Worm (Caenorhabditis elegans): ENCODE data around the gene F59C12.3.
A peak's percentile ranks its signal among the peaks of the same experiment; 100 is the strongest.

Gene F59C12.3

ce11 chrX:16614094-16614493, 4.8 kb upstream of the F59C12.3 start:
- TF ChIP-seq peb-1 (tag; optimal IDR thresholded peaks at IDR 0.05) (no peak), ceh-16 (tag; optimal IDR thresholded peaks at IDR 0.05) (no peak), ztf-1 (GFP tag; conservative IDR thresholded peaks at IDR 0.05) (no peak), R02D3.7 (tag; optimal IDR thresholded peaks at IDR 0.05) (no peak), egl-27 (tag; optimal IDR thresholded peaks at IDR 0.05) (no peak), unc-62 (GFP tag; optimal IDR thresholded peaks at IDR 0.05) (no peak), C34F6.9 (tag; optimal IDR thresholded peaks at IDR 0.05) (no peak), mab-5 (tag; optimal IDR thresholded peaks at IDR 0.05) (no peak), nhr-237 (tag; optimal IDR thresholded peaks at IDR 0.05) (no peak), unc-39 (tag; optimal IDR thresholded peaks at IDR 0.05) (no peak), blmp-1 (tag; optimal IDR thresholded peaks at IDR 0.05; ENCODE audit: insufficient read depth) (no peak), ztf-11 (tag; optimal IDR thresholded peaks at IDR 0.05) (no peak), unc-55 (GFP tag; optimal IDR thresholded peaks at IDR 0.05) (no peak), lin-11 (tag; optimal IDR thresholded peaks at IDR 0.05) (no peak), nhr-129 (tag; optimal IDR thresholded peaks at IDR 0.05) (no peak)

ce11 chrX:16613266-16613665, 3.9 kb upstream of the F59C12.3 start, which contains the start of gene ain-1:
Gene ain-1 (plus strand): TSS chrX:16613451.
- TF ChIP-seq mdl-1 (tag; optimal IDR thresholded peaks at IDR 0.05) (no peak), fos-1 (tag; optimal IDR thresholded peaks at IDR 0.05) (peak; percentile 7)

ce11 chrX:16612293-16612946, 3.1 kb upstream of the F59C12.3 start:
- peak; percentile 97 for TF ChIP-seq nhr-21 (tag; optimal IDR thresholded peaks at IDR 0.05)
- TF ChIP-seq sma-9 (GFP tag; optimal IDR thresholded peaks at IDR 0.05) = peak; percentile 92
- TF ChIP-seq sma-9 (tag; optimal IDR thresholded peaks at IDR 0.05) = no peak
- TF ChIP-seq egl-27 (tag; optimal IDR thresholded peaks at IDR 0.05) = peak; percentile 97
- peak; percentile 76 to 91 for TF ChIP-seq lsy-2 (tag; optimal IDR thresholded peaks at IDR 0.05)
- TF ChIP-seq peb-1 (tag; optimal IDR thresholded peaks at IDR 0.05) = no peak
- TF ChIP-seq unc-39 (tag; optimal IDR thresholded peaks at IDR 0.05) = peak; percentile 67
- peak; percentile 96 for TF ChIP-seq nhr-25 (tag; optimal IDR thresholded peaks at IDR 0.05)
- peak; percentile 89 for TF ChIP-seq fos-1 (tag; optimal IDR thresholded peaks at IDR 0.05)
- TF ChIP-seq elt-3 (tag; optimal IDR thresholded peaks at IDR 0.05) = no peak
- no peak for TF ChIP-seq ZK546.5 (tag; optimal IDR thresholded peaks at IDR 0.05)
- TF ChIP-seq ceh-82 (tag; optimal IDR thresholded peaks at IDR 0.05) = peak; percentile 49
- TF ChIP-seq R02D3.7 (tag; optimal IDR thresholded peaks at IDR 0.05) = no peak
- TF ChIP-seq ztf-11 (tag; optimal IDR thresholded peaks at IDR 0.05) = no peak
- peak; percentile 87 for TF ChIP-seq lin-39 (tag; optimal IDR thresholded peaks at IDR 0.05)
- TF ChIP-seq lin-13 (GFP tag; optimal IDR thresholded peaks at IDR 0.05) = peak; percentile 94
- TF ChIP-seq C34F6.9 (tag; optimal IDR thresholded peaks at IDR 0.05) = peak; percentile 96
- TF ChIP-seq crh-2 (tag; optimal IDR thresholded peaks at IDR 0.05) = peak; percentile 96
- TF ChIP-seq ceh-16 (tag; optimal IDR thresholded peaks at IDR 0.05) = peak; percentile 59
- no peak for TF ChIP-seq alr-1 (tag; optimal IDR thresholded peaks at IDR 0.05)
- no peak for TF ChIP-seq ama-1 (optimal IDR thresholded peaks at IDR 0.05)
- TF ChIP-seq elt-1 (tag; optimal IDR thresholded peaks at IDR 0.05) = no peak
- TF ChIP-seq unc-55 (GFP tag; optimal IDR thresholded peaks at IDR 0.05) = peak; percentile 95
- peak; percentile 92 to 97 for TF ChIP-seq mdl-1 (tag; optimal IDR thresholded peaks at IDR 0.05)
- peak; percentile 75 for TF ChIP-seq mab-5 (tag; optimal IDR thresholded peaks at IDR 0.05)
- peak; percentile 69 for TF ChIP-seq nhr-77 (tag; optimal IDR thresholded peaks at IDR 0.05)
- peak; percentile 84 for TF ChIP-seq blmp-1 (tag; optimal IDR thresholded peaks at IDR 0.05; ENCODE audit: insufficient read depth)
- TF ChIP-seq mbf-1 (tag; optimal IDR thresholded peaks at IDR 0.05) = no peak
- TF ChIP-seq dmd-4 (tag; optimal IDR thresholded peaks at IDR 0.05) = no peak
- peak; percentile 96 for TF ChIP-seq sem-4 (tag; optimal IDR thresholded peaks at IDR 0.05)
- TF ChIP-seq unc-62 (GFP tag; optimal IDR thresholded peaks at IDR 0.05) = no peak
- TF ChIP-seq aly-2 (tag; optimal IDR thresholded peaks at IDR 0.05) = no peak
- TF ChIP-seq ztf-1 (GFP tag; conservative IDR thresholded peaks at IDR 0.05) = 0 out of 2 replicates have a peak, but pooled peaks have one; percentile 19
- no peak for TF ChIP-seq nhr-12 (tag; optimal IDR thresholded peaks at IDR 0.05)
- TF ChIP-seq F13H6.1 (tag; optimal IDR thresholded peaks at IDR 0.05) = peak; percentile 99
- TF ChIP-seq nhr-237 (tag; optimal IDR thresholded peaks at IDR 0.05) = peak; percentile 32
- no peak for TF ChIP-seq nhr-23 (tag; optimal IDR thresholded peaks at IDR 0.05)
- TF ChIP-seq lin-11 (tag; optimal IDR thresholded peaks at IDR 0.05) = peak; percentile 89
- peak; percentile 79 for TF ChIP-seq nhr-11 (tag; optimal IDR thresholded peaks at IDR 0.05)
- peak; percentile 97 for TF ChIP-seq nhr-6 (tag; optimal IDR thresholded peaks at IDR 0.05)
- TF ChIP-seq snpc-4 (tag; optimal IDR thresholded peaks at IDR 0.05) = peak; percentile 74
- TF ChIP-seq Y55F3AM.14 (GFP tag; optimal IDR thresholded peaks at IDR 0.05) = peak; percentile 97
- TF ChIP-seq gmeb-1 (tag; optimal IDR thresholded peaks at IDR 0.05) = peak; percentile 62
- TF ChIP-seq skn-1 (tag; optimal IDR thresholded peaks at IDR 0.05) = no peak
- TF ChIP-seq zag-1 (tag; optimal IDR thresholded peaks at IDR 0.05) = peak; percentile 89
- peak; percentile 67 for TF ChIP-seq nhr-10 (tag; optimal IDR thresholded peaks at IDR 0.05)
- TF ChIP-seq ztf-4 (tag; optimal IDR thresholded peaks at IDR 0.05) = peak; percentile 92

All from whole organism, L2 larva.